Worm (Caenorhabditis elegans) whole organism, L3 larva: ENCODE results near the gene zen-4.

Experiments
- R02D3.7 ChIP-seq: fragments of 150-350 bp; optimal IDR thresholded peaks from 2 replicates; lab custom pipeline; 2014; ENCODE audit warnings: missing biosample characterization, missing genetic modification characterization
- ama-1 ChIP-seq: fragments of 150-350 bp; optimal IDR thresholded peaks from 2 replicates; lab custom pipeline; 2018
- ceh-28 ChIP-seq: fragments of 150-350 bp; optimal IDR thresholded peaks from 2 replicates; lab custom pipeline; 2014; ENCODE audit warnings: missing biosample characterization, missing genetic modification reagents, missing genetic modification characterization
- elt-3 ChIP-seq, 3 experiments: fragments of 150-350 bp in 1 of 3; sonication (generic microtip) in 2 of 3; optimal IDR thresholded peaks; 2 replicates in 2 of 3; 4 replicates in 1 of 3; lab custom pipeline; 2014 to 2017; ENCODE audit warnings: missing biosample characterization in 3 of 3, missing genetic modification characterization in 3 of 3
- nhr-12 ChIP-seq: fragments of 150-350 bp; optimal IDR thresholded peaks from 2 replicates; lab custom pipeline; 2014; ENCODE audit warnings: missing biosample characterization, missing genetic modification characterization
- nhr-25 ChIP-seq: sonication (generic microtip); optimal IDR thresholded peaks from 2 replicates; lab custom pipeline; 2017; ENCODE audit warnings: missing biosample characterization, missing genetic modification characterization
- nhr-76 ChIP-seq: fragments of 150-350 bp; sonication (generic microtip); optimal IDR thresholded peaks from 5 replicates; lab custom pipeline; 2014; ENCODE audit warnings: missing biosample characterization, missing genetic modification characterization
- pha-4 ChIP-seq: fragments of 150-350 bp; optimal IDR thresholded peaks from 2 replicates; lab custom pipeline; 2014; ENCODE audit warnings: missing biosample characterization, missing genetic modification reagents, missing genetic modification characterization
- skn-1 ChIP-seq: fragments of 150-350 bp; optimal IDR thresholded peaks from 2 replicates; lab custom pipeline; 2014; ENCODE audit warnings: missing biosample characterization, missing genetic modification characterization
- snpc-4 ChIP-seq: fragments of 150-350 bp; optimal IDR thresholded peaks from 2 replicates; lab custom pipeline; 2014; ENCODE audit warnings: missing biosample characterization, missing genetic modification characterization
- tbx-2 ChIP-seq: sonication (generic microtip); optimal IDR thresholded peaks from 2 replicates; lab custom pipeline; 2016; ENCODE audit warnings: mild to moderate bottlenecking, missing genetic modification characterization, missing compliant biosample characterization
- unc-39 ChIP-seq: sonication (generic microtip); optimal IDR thresholded peaks from 4 replicates; lab custom pipeline; 2017; ENCODE audit warnings: missing biosample characterization, missing genetic modification characterization

ce11 chrIV:6092313-6092712 lies 25.7 kb upstream of the zen-4 start, which contains the start of gene K08B4.7:
- TF ChIP-seq elt-3 (tag; optimal IDR thresholded peaks at IDR 0.05; lab: Kevin White, UChicago) (no peak), nhr-76 (no peak), tbx-2 (tag; lab: Kevin White, UChicago) (no peak), nhr-25 (no peak), R02D3.7 (tag; lab: Kevin White, UChicago) (no peak), pha-4 (tag; lab: Kevin White, UChicago) (no peak), skn-1 (tag; lab: Kevin White, UChicago) (no peak), nhr-12 (tag; lab: Kevin White, UChicago) (no peak), unc-39 (tag; lab: Kevin White, UChicago) (no peak), snpc-4 (no peak), ama-1 (lab: Kevin White, UChicago) (no peak), ceh-28 (tag; lab: Kevin White, UChicago) (no peak)
